Worm (Caenorhabditis elegans): ENCODE data around the gene C55A6.6.

DNA sequence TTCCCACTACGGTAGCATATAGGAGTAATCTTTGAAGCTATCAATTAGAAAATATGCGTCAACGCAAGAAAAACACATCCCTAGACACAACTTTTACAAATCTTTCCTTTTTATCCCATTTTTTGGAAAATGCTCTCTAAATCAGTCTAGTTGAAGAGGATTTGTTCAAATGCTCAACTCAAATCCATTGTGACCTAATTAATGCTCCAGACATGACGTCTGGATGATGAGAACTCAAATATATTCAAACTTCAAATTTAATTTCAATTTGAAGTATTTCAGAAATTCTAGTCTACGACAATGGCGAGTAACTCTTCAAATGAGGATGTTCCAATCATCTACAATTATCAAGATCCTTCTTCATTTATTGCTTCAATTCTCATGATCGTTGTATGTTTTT lies 37.8 kb upstream of the C55A6.6 start, which contains the start of gene srx-85:
- no peak for TF ChIP-seq him-1 (tag; optimal IDR thresholded peaks at IDR 0.05)
- no peak for TF ChIP-seq dao-5 (tag; optimal IDR thresholded peaks at IDR 0.05)
- no peak for TF ChIP-seq W03F9.2 (tag; optimal IDR thresholded peaks at IDR 0.05)
